Worm (Caenorhabditis elegans): Measurements from ENCODE around the gene clec-24.

clec-24 gene

DNA sequence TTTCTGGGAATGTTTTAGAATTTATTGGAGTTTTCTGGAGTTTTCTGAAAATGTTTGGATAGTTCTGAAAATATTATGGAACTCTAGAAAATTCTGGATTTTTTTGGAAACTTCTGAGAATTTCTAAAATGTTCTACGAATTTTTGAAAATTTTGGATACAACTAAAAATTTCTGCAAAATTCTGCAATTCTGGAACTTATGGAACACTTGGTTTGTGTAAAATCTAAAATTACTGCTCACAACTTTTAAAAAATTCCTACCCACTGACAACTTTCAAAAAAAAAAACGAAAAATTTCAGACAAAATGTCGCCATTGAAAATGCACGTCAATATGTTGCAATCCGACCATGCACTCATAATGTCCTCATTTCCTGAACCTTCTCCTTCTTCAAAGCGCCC lies 42.8 kb downstream of the clec-24 start, which contains the start of gene nhr-262:
Gene nhr-262 (plus strand): TSS at position 301 of the 400 bp plus-strand sequence.
- TF ChIP-seq tbx-8 (GFP tag; optimal IDR thresholded peaks at IDR 0.05): no peak
- no peak for TF ChIP-seq nhr-28 (tag; optimal IDR thresholded peaks at IDR 0.05)
- no peak for TF ChIP-seq nhr-237 (tag; optimal IDR thresholded peaks at IDR 0.05)
- no peak for TF ChIP-seq snpc-4 (tag; optimal IDR thresholded peaks at IDR 0.05)
- no peak for TF ChIP-seq sptf-1 (tag; optimal IDR thresholded peaks at IDR 0.05)
- no peak for TF ChIP-seq lsy-2 (tag; optimal IDR thresholded peaks at IDR 0.05)
- TF ChIP-seq mls-2 (tag; optimal IDR thresholded peaks at IDR 0.05): no peak
- TF ChIP-seq nhr-12 (tag; optimal IDR thresholded peaks at IDR 0.05): no peak
- no peak for TF ChIP-seq ham-2 (GFP tag; optimal IDR thresholded peaks at IDR 0.05)
- TF ChIP-seq mab-5 (tag; optimal IDR thresholded peaks at IDR 0.05): no peak
- no peak for TF ChIP-seq ces-1 (GFP tag; optimal IDR thresholded peaks at IDR 0.05)
- TF ChIP-seq lin-32 (GFP tag; optimal IDR thresholded peaks at IDR 0.05): no peak
- no peak for TF ChIP-seq nhr-76 (tag; optimal IDR thresholded peaks at IDR 0.05)
- TF ChIP-seq sem-2 (GFP tag; optimal IDR thresholded peaks at IDR 0.05): no peak
- no peak for TF ChIP-seq ztf-11 (tag; optimal IDR thresholded peaks at IDR 0.05)
- no peak for TF ChIP-seq bed-3 (GFP tag; optimal IDR thresholded peaks at IDR 0.05)
- no peak for TF ChIP-seq unc-120 (tag; optimal IDR thresholded peaks at IDR 0.05; ENCODE audit: poor library complexity, severe bottlenecking)
- no peak for TF ChIP-seq drap-1 (GFP tag; optimal IDR thresholded peaks at IDR 0.05)
- TF ChIP-seq ceh-39 (tag; optimal IDR thresholded peaks at IDR 0.05): no peak

- TF ChIP-seq drap-1 (GFP tag; optimal IDR thresholded peaks at IDR 0.05): no peak
- TF ChIP-seq blmp-1 (tag; optimal IDR thresholded peaks at IDR 0.05): no peak
- no peak for TF ChIP-seq ces-1 (GFP tag; optimal IDR thresholded peaks at IDR 0.05)
- no peak for TF ChIP-seq elt-1 (tag; optimal IDR thresholded peaks at IDR 0.05; ENCODE audit: borderline replicate concordance, insufficient read depth)
- no peak for TF ChIP-seq hlh-1 (tag; optimal IDR thresholded peaks at IDR 0.05)
- no peak for TF ChIP-seq nhr-2 (tag; optimal IDR thresholded peaks at IDR 0.05)
- no peak for TF ChIP-seq nhr-237 (tag; optimal IDR thresholded peaks at IDR 0.05)
- TF ChIP-seq snpc-4 (tag; optimal IDR thresholded peaks at IDR 0.05): no peak
- TF ChIP-seq unc-39 (tag; optimal IDR thresholded peaks at IDR 0.05): no peak
- TF ChIP-seq unc-120 (tag; optimal IDR thresholded peaks at IDR 0.05; ENCODE audit: poor library complexity, severe bottlenecking): no peak
- TF ChIP-seq nhr-28 (tag; optimal IDR thresholded peaks at IDR 0.05): no peak
- TF ChIP-seq lin-32 (GFP tag; optimal IDR thresholded peaks at IDR 0.05): no peak
- no peak for TF ChIP-seq cnd-1 (tag; optimal IDR thresholded peaks at IDR 0.05)
- no peak for TF ChIP-seq nhr-12 (tag; optimal IDR thresholded peaks at IDR 0.05)
- no peak for TF ChIP-seq sem-2 (GFP tag; optimal IDR thresholded peaks at IDR 0.05)
- TF ChIP-seq ceh-43 (GFP tag; optimal IDR thresholded peaks at IDR 0.05): no peak
- TF ChIP-seq M03D4.4 (tag; optimal IDR thresholded peaks at IDR 0.05): no peak
- TF ChIP-seq lin-13 (tag; optimal IDR thresholded peaks at IDR 0.05): no peak
- TF ChIP-seq sptf-1 (tag; optimal IDR thresholded peaks at IDR 0.05): no peak
These were observed 48.1 kb downstream of the clec-24 start, which contains the start of gene F09C6.16 for ce11 chrV:16909871-16910270. Gene F09C6.16, minus strand, starts transcription at chrV:16909971.

DNA sequence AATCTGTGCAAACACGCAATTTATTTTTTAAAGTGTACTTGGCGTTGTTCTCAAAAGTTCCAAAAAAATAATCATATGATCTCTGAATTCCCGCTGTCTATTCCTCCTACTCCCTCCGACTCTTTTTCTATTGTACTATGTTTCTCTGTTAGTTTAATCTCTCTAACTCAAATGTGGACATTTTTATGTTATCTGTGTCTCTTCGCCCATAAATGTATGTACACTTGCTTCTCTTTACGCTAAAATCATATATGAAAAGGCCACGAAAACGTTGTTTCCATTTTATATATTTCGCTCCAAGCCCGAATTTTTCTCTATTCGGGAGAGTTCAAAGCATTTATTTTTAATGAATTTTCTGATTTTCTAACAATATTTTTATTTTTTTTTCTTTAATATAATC lies 49.1 kb downstream of the clec-24 start:
- TF ChIP-seq ztf-11 (tag; optimal IDR thresholded peaks at IDR 0.05): no peak
- TF ChIP-seq nhr-237 (tag; optimal IDR thresholded peaks at IDR 0.05): no peak
- TF ChIP-seq mep-1 (tag; optimal IDR thresholded peaks at IDR 0.05): no peak
- no peak for TF ChIP-seq lin-32 (GFP tag; optimal IDR thresholded peaks at IDR 0.05)
- no peak for TF ChIP-seq nhr-28 (tag; optimal IDR thresholded peaks at IDR 0.05)
- no peak for TF ChIP-seq nhr-76 (tag; optimal IDR thresholded peaks at IDR 0.05)
- TF ChIP-seq tbx-8 (GFP tag; optimal IDR thresholded peaks at IDR 0.05): no peak
- TF ChIP-seq hlh-1 (tag; optimal IDR thresholded peaks at IDR 0.05): no peak
- no peak for TF ChIP-seq unc-62 (GFP tag; optimal IDR thresholded peaks at IDR 0.05)
- no peak for TF ChIP-seq unc-39 (tag; optimal IDR thresholded peaks at IDR 0.05)
- no peak for TF ChIP-seq nhr-12 (tag; optimal IDR thresholded peaks at IDR 0.05)
- TF ChIP-seq ham-2 (GFP tag; optimal IDR thresholded peaks at IDR 0.05): no peak
- TF ChIP-seq zip-8 (tag; optimal IDR thresholded peaks at IDR 0.05): no peak
- no peak for TF ChIP-seq ceh-39 (tag; optimal IDR thresholded peaks at IDR 0.05)
- TF ChIP-seq M03D4.4 (tag; optimal IDR thresholded peaks at IDR 0.05): no peak
- TF ChIP-seq lin-13 (tag; optimal IDR thresholded peaks at IDR 0.05): no peak
- no peak for TF ChIP-seq sem-2 (GFP tag; optimal IDR thresholded peaks at IDR 0.05)
- TF ChIP-seq cnd-1 (tag; optimal IDR thresholded peaks at IDR 0.05): no peak

- TF ChIP-seq elt-3 (tag; optimal IDR thresholded peaks at IDR 0.05): no peak
- no peak for TF ChIP-seq nhr-76 (tag; optimal IDR thresholded peaks at IDR 0.05)
- no peak for TF ChIP-seq mab-5 (tag; optimal IDR thresholded peaks at IDR 0.05)
- TF ChIP-seq mls-2 (tag; optimal IDR thresholded peaks at IDR 0.05): no peak
- TF ChIP-seq blmp-1 (tag; optimal IDR thresholded peaks at IDR 0.05): no peak
- TF ChIP-seq nhr-237 (tag; optimal IDR thresholded peaks at IDR 0.05): no peak
- TF ChIP-seq sptf-1 (tag; optimal IDR thresholded peaks at IDR 0.05): no peak
- TF ChIP-seq tbx-8 (GFP tag; optimal IDR thresholded peaks at IDR 0.05): no peak
- no peak for TF ChIP-seq zip-8 (tag; optimal IDR thresholded peaks at IDR 0.05)
- no peak for TF ChIP-seq ham-2 (GFP tag; optimal IDR thresholded peaks at IDR 0.05)
- no peak for TF ChIP-seq nhr-12 (tag; optimal IDR thresholded peaks at IDR 0.05)
- TF ChIP-seq unc-62 (GFP tag; optimal IDR thresholded peaks at IDR 0.05): no peak
- TF ChIP-seq elt-1 (tag; optimal IDR thresholded peaks at IDR 0.05; ENCODE audit: borderline replicate concordance, insufficient read depth): no peak
- no peak for TF ChIP-seq flh-1 (GFP tag; optimal IDR thresholded peaks at IDR 0.05)
- TF ChIP-seq mep-1 (tag; optimal IDR thresholded peaks at IDR 0.05): no peak
- no peak for TF ChIP-seq cnd-1 (tag; optimal IDR thresholded peaks at IDR 0.05)
- TF ChIP-seq unc-39 (tag; optimal IDR thresholded peaks at IDR 0.05): no peak
- no peak for TF ChIP-seq lsy-2 (tag; optimal IDR thresholded peaks at IDR 0.05)
- no peak for TF ChIP-seq lin-13 (tag; optimal IDR thresholded peaks at IDR 0.05)
- TF ChIP-seq bed-3 (GFP tag; optimal IDR thresholded peaks at IDR 0.05): no peak
These were observed 49.5 kb downstream of the clec-24 start for ce11 chrV:16911294-16911693.
